Fruit fly (Drosophila melanogaster): ENCODE measurements around the gene Acbp4.

Gene Acbp4

dm6 chr3L:7133699-7134655 lies 5.9 kb upstream of the Acbp4 start, which contains the start of gene melt (continued):
- TF ChIP-seq peb (GFP tag; IDR thresholded peaks at IDR 0.05): peak; percentile 70
- TF ChIP-seq kah (GFP tag; optimal IDR thresholded peaks at IDR 0.05): peak; percentile 54
- peak; percentile 63; the same call in 1 of the 2 replicates for TF ChIP-seq Doc2 (GFP tag; IDR thresholded peaks at IDR 0.05)
- TF ChIP-seq chif (GFP tag; optimal IDR thresholded peaks at IDR 0.05): peak; percentile 88 to 90
- TF ChIP-seq CG6689 (GFP tag; IDR thresholded peaks at IDR 0.05): peak; percentile 90
- peak; percentile 90 for TF ChIP-seq grau (tag; optimal IDR thresholded peaks at IDR 0.05)
- peak; percentile 7; the same call in 1 of the 2 replicates for TF ChIP-seq CG16779 (GFP tag; IDR thresholded peaks at IDR 0.05)
- TF ChIP-seq Vsx1 (GFP tag; optimal IDR thresholded peaks at IDR 0.05): peak; percentile 75
- peak; percentile 84 for TF ChIP-seq CG10267 (tag; optimal IDR thresholded peaks at IDR 0.05)
- peak; percentile 66 for TF ChIP-seq onecut (GFP tag; IDR thresholded peaks at IDR 0.05)
- TF ChIP-seq CG10147 (GFP tag; optimal IDR thresholded peaks at IDR 0.05): peak; percentile 87
- TF ChIP-seq CG34224 (GFP tag; IDR thresholded peaks at IDR 0.05; ENCODE audit: partially characterized antibody): peak; percentile 9; the same call in 1 of the 3 replicates
- peak; percentile 53; the same call in 1 of the 2 replicates for TF ChIP-seq rib (GFP tag; IDR thresholded peaks at IDR 0.05)
- TF ChIP-seq CG9797 (GFP tag; optimal IDR thresholded peaks at IDR 0.05): no peak
- no peak; the same call in 1 of the 2 replicates for TF ChIP-seq toy (GFP tag; IDR thresholded peaks at IDR 0.05)
- TF ChIP-seq danr (GFP tag; IDR thresholded peaks at IDR 0.05): peak; percentile 51; the same call in 1 of the 2 replicates
- TF ChIP-seq Trl (optimal IDR thresholded peaks at IDR 0.05): peak; percentile 92
- peak; percentile 88 for TF ChIP-seq Trl (GFP tag; optimal IDR thresholded peaks at IDR 0.05)
- TF ChIP-seq Dfd (GFP tag; optimal IDR thresholded peaks at IDR 0.05): no peak
- TF ChIP-seq CG7372 (GFP tag; IDR thresholded peaks at IDR 0.05): peak; percentile 78
- TF ChIP-seq slou (GFP tag; optimal IDR thresholded peaks at IDR 0.05): peak; percentile 78
- peak; percentile 39; the same call in 1 of the 2 replicates for TF ChIP-seq Awh (GFP tag; IDR thresholded peaks at IDR 0.05)
- TF ChIP-seq Rfx (GFP tag; IDR thresholded peaks at IDR 0.05): peak; percentile 82
- peak; percentile 64 for TF ChIP-seq E2f1 (GFP tag; IDR thresholded peaks at IDR 0.05)
- TF ChIP-seq tin (GFP tag; optimal IDR thresholded peaks at IDR 0.05): peak; percentile 83
- peak; percentile 88 for TF ChIP-seq fu2 (GFP tag; optimal IDR thresholded peaks at IDR 0.05)
- peak; percentile 91 for TF ChIP-seq HLH54F (GFP tag; optimal IDR thresholded peaks at IDR 0.05)
- TF ChIP-seq HmgD (GFP tag; optimal IDR thresholded peaks at IDR 0.05): peak; percentile 42
- no peak for TF ChIP-seq dati (GFP tag; IDR thresholded peaks at IDR 0.05)
- no peak for TF ChIP-seq CG43689 (GFP tag; IDR thresholded peaks at IDR 0.05)
- peak; percentile 24 for TF ChIP-seq grn (GFP tag; optimal IDR thresholded peaks at IDR 0.05)
- TF ChIP-seq Ravus (GFP tag; IDR thresholded peaks at IDR 0.05): peak; percentile 44
- TF ChIP-seq CkIIα-i1 (GFP tag; IDR thresholded peaks at IDR 0.05): no peak
- TF ChIP-seq CG3281 (GFP tag; optimal IDR thresholded peaks at IDR 0.05): peak; percentile 89
- TF ChIP-seq lilli (GFP tag; optimal IDR thresholded peaks at IDR 0.05): peak; percentile 94
- peak; percentile 8 for TF ChIP-seq BEAF-32 (GFP tag; optimal IDR thresholded peaks at IDR 0.05)
- peak; percentile 92 for TF ChIP-seq zfh2 (GFP tag; optimal IDR thresholded peaks at IDR 0.05)
- TF ChIP-seq Sry-β (GFP tag; optimal IDR thresholded peaks at IDR 0.05): peak; percentile 14
- TF ChIP-seq CG11456 (GFP tag; IDR thresholded peaks at IDR 0.05): 0 out of 3 replicates have a peak, but pooled peaks have one; percentile 56
- TF ChIP-seq sqz (GFP tag; optimal IDR thresholded peaks at IDR 0.05): peak; percentile 60
- TF ChIP-seq exex (tag; optimal IDR thresholded peaks at IDR 0.05): peak; percentile 38
- peak; percentile 94 for TF ChIP-seq gem (tag; optimal IDR thresholded peaks at IDR 0.05)
- TF ChIP-seq CrebB (tag; optimal IDR thresholded peaks at IDR 0.05): peak; percentile 1
- TF ChIP-seq Hey (tag; optimal IDR thresholded peaks at IDR 0.05): no peak
- TF ChIP-seq mirr (GFP tag; optimal IDR thresholded peaks at IDR 0.05): peak; percentile 12
- peak; percentile 90 for TF ChIP-seq CG13624 (GFP tag; optimal IDR thresholded peaks at IDR 0.05)
- peak; percentile 91 for TF ChIP-seq CG17829 (tag; optimal IDR thresholded peaks at IDR 0.05)
- peak; percentile 60 for TF ChIP-seq NFAT (GFP tag; IDR thresholded peaks at IDR 0.05)
- TF ChIP-seq usp (GFP tag; optimal IDR thresholded peaks at IDR 0.05): no peak

Measured in whole organism, embryonic.